Fruit fly (Drosophila melanogaster) whole organism, prepupa: ENCODE measurements around the gene CG33172.

Experiments
- Blimp-1 ChIP-seq: fragments of 200-800 bp; sonication (Bioruptor generic); optimal IDR thresholded peaks from 3 replicates; lab custom pipeline; 2017; ENCODE audit warnings: missing biosample characterization, missing genetic modification characterization, mild to moderate bottlenecking, moderate library complexity, missing genetic modification reagents
- CG10669 ChIP-seq: fragments of 200-800 bp; sonication (Bioruptor generic); optimal IDR thresholded peaks from 3 replicates; lab custom pipeline; 2018; ENCODE audit warnings: missing biosample characterization, mild to moderate bottlenecking, missing genetic modification characterization, moderate library complexity
- CG15336 ChIP-seq: fragments of 200-800 bp; sonication (Bioruptor generic); IDR thresholded peaks from 2 replicates; pipeline ENCODE4 v1.3.6; 2022; ENCODE audit warnings: missing biosample characterization, missing genetic modification characterization
- CG16779 ChIP-seq: fragments of 200-800 bp; sonication (Bioruptor generic); optimal IDR thresholded peaks from 3 replicates; lab custom pipeline; 2017; ENCODE audit warnings: missing biosample characterization, mild to moderate bottlenecking, missing genetic modification characterization
- CG3032 ChIP-seq: fragments of 200-800 bp; optimal IDR thresholded peaks from 2 replicates; lab custom pipeline; 2019; ENCODE audit warnings: missing biosample characterization, mild to moderate bottlenecking, missing genetic modification characterization, moderate library complexity
- CG31627 ChIP-seq: fragments of 200-800 bp; sonication (Bioruptor generic); optimal IDR thresholded peaks from 3 replicates; lab custom pipeline; 2016; ENCODE audit warnings: missing biosample characterization, missing genetic modification characterization
- CG32006 ChIP-seq: fragments of 200-800 bp; sonication (Bioruptor generic); optimal IDR thresholded peaks from 3 replicates; lab custom pipeline; 2017; ENCODE audit warnings: missing biosample characterization, mild to moderate bottlenecking, missing genetic modification characterization
- CG34406 ChIP-seq: fragments of 200-800 bp; sonication (Bioruptor generic); optimal IDR thresholded peaks from 3 replicates; lab custom pipeline; 2016; ENCODE audit warnings: missing biosample characterization, missing genetic modification characterization
- CG3919 ChIP-seq: fragments of 200-800 bp; sonication (Bioruptor generic); optimal IDR thresholded peaks from 3 replicates; lab custom pipeline; 2016; ENCODE audit warnings: missing biosample characterization, missing genetic modification characterization
- CG6163 ChIP-seq: fragments of 200-800 bp; sonication (Bioruptor generic); IDR thresholded peaks from 3 replicates; pipeline ENCODE4 v1.3.6; 2022; ENCODE audit warnings: missing biosample characterization, missing genetic modification characterization
- CG6792 ChIP-seq: fragments of 200-800 bp; sonication (Bioruptor generic); optimal IDR thresholded peaks from 3 replicates; lab custom pipeline; 2016; ENCODE audit warnings: missing biosample characterization, missing genetic modification characterization
- CG6808 ChIP-seq: fragments of 200-800 bp; sonication (Bioruptor generic); optimal IDR thresholded peaks from 3 replicates; lab custom pipeline; 2017; ENCODE audit warnings: missing biosample characterization, missing genetic modification characterization, mild to moderate bottlenecking, moderate library complexity, missing genetic modification reagents
- CG7368 ChIP-seq: fragments of 200-800 bp; sonication (Bioruptor generic); optimal IDR thresholded peaks from 3 replicates; lab custom pipeline; 2016; ENCODE audit warnings: missing biosample characterization, missing genetic modification characterization
- CG8119 ChIP-seq: fragments of 200-800 bp; sonication (Bioruptor generic); IDR thresholded peaks from 3 replicates; pipeline ENCODE4 v1.3.6; 2022; ENCODE audit warnings: missing biosample characterization, missing genetic modification characterization
- CG8319 ChIP-seq: fragments of 200-800 bp; sonication (Bioruptor generic); optimal IDR thresholded peaks from 3 replicates; lab custom pipeline; 2016; ENCODE audit warnings: missing biosample characterization, missing genetic modification characterization
- CG8632 ChIP-seq: fragments of 200-800 bp; sonication (Bioruptor generic); optimal IDR thresholded peaks from 3 replicates; lab custom pipeline; 2016; ENCODE audit warnings: missing biosample characterization, missing genetic modification characterization
- Eip78C ChIP-seq: fragments of 200-800 bp; sonication (Bioruptor generic); peaks from one replicate; lab custom pipeline; 2016; ENCODE audit warnings: missing biosample characterization, missing genetic modification characterization
- Eip93F ChIP-seq: fragments of 200-800 bp; sonication (Bioruptor generic); optimal IDR thresholded peaks from 2 replicates; lab custom pipeline; 2016; ENCODE audit warnings: missing biosample characterization, mild to moderate bottlenecking, missing genetic modification characterization
- Ets96B ChIP-seq: fragments of 200-800 bp; optimal IDR thresholded peaks from 2 replicates; lab custom pipeline; 2019; ENCODE audit warnings: missing biosample characterization, mild to moderate bottlenecking, missing genetic modification characterization, moderate library complexity
- Hr38 ChIP-seq: sonication (Bioruptor generic); optimal IDR thresholded peaks from 2 replicates; lab custom pipeline; 2016; ENCODE audit warnings: missing biosample characterization, missing genetic modification characterization
- Hr39 ChIP-seq: fragments of 200-800 bp; sonication (Bioruptor generic); optimal IDR thresholded peaks from 2 replicates; lab custom pipeline; 2016; ENCODE audit warnings: missing biosample characterization, missing genetic modification characterization
- Lpt ChIP-seq: fragments of 200-800 bp; sonication (Bioruptor generic); optimal IDR thresholded peaks from 3 replicates; lab custom pipeline; 2016; ENCODE audit warnings: missing biosample characterization, missing genetic modification characterization
- OdsH ChIP-seq: fragments of 200-800 bp; sonication (Bioruptor generic); optimal IDR thresholded peaks from 3 replicates; lab custom pipeline; 2016; ENCODE audit warnings: missing biosample characterization, missing genetic modification characterization
- Smox ChIP-seq: fragments of 200-800 bp; sonication (Bioruptor generic); optimal IDR thresholded peaks from 3 replicates; lab custom pipeline; 2016; ENCODE audit warnings: missing biosample characterization, missing genetic modification characterization
- Sox15 ChIP-seq: fragments of 200-800 bp; sonication (Bioruptor generic); optimal IDR thresholded peaks from 3 replicates; lab custom pipeline; 2016; ENCODE audit warnings: missing biosample characterization, missing genetic modification characterization
- achi ChIP-seq: fragments of 200-800 bp; sonication (Bioruptor generic); optimal IDR thresholded peaks from 3 replicates; lab custom pipeline; 2016; ENCODE audit warnings: missing biosample characterization, missing genetic modification characterization
- acj6 ChIP-seq: fragments of 200-800 bp; sonication (Bioruptor generic); optimal IDR thresholded peaks from 3 replicates; lab custom pipeline; 2016; ENCODE audit warnings: missing biosample characterization, missing genetic modification characterization
- cyc ChIP-seq: fragments of 200-800 bp; sonication (Bioruptor generic); optimal IDR thresholded peaks from 3 replicates; lab custom pipeline; 2016; ENCODE audit warnings: missing biosample characterization, missing genetic modification characterization
- dsx ChIP-seq: fragments of 200-800 bp; optimal IDR thresholded peaks from 3 replicates; lab custom pipeline; 2019; ENCODE audit warnings: missing biosample characterization, mild to moderate bottlenecking, missing genetic modification characterization, moderate library complexity; ENCODE audit not compliant: poor library complexity, severe bottlenecking
- esn ChIP-seq: fragments of 200-800 bp; sonication (Bioruptor generic); optimal IDR thresholded peaks from 2 replicates; lab custom pipeline; 2016; ENCODE audit warnings: missing biosample characterization, mild to moderate bottlenecking, missing genetic modification characterization, moderate library complexity
- fd85E ChIP-seq: fragments of 200-800 bp; sonication (Bioruptor generic); optimal IDR thresholded peaks from 3 replicates; lab custom pipeline; 2016; ENCODE audit warnings: missing biosample characterization, missing genetic modification characterization
- fkh ChIP-seq: fragments of 200-800 bp; sonication (Bioruptor generic); optimal IDR thresholded peaks from 3 replicates; lab custom pipeline; 2017; ENCODE audit warnings: missing biosample characterization, mild to moderate bottlenecking, missing genetic modification characterization, moderate library complexity
- lz ChIP-seq: fragments of 200-800 bp; sonication (Bioruptor generic); optimal IDR thresholded peaks from 3 replicates; lab custom pipeline; 2016; ENCODE audit warnings: missing biosample characterization, missing genetic modification characterization
- net ChIP-seq: fragments of 200-800 bp; sonication (Bioruptor generic); optimal IDR thresholded peaks from 3 replicates; lab custom pipeline; 2016; ENCODE audit warnings: missing biosample characterization, missing genetic modification characterization
- pdm3 ChIP-seq: fragments of 200-800 bp; sonication (Bioruptor generic); optimal IDR thresholded peaks from 3 replicates; lab custom pipeline; 2016; ENCODE audit warnings: missing biosample characterization, missing genetic modification characterization
- spab ChIP-seq: fragments of 200-800 bp; sonication (Bioruptor generic); optimal IDR thresholded peaks from 2 replicates; lab custom pipeline; 2017; ENCODE audit warnings: missing biosample characterization, mild to moderate bottlenecking, missing genetic modification characterization, missing genetic modification reagents
- ss ChIP-seq, 2 experiments: fragments of 200-800 bp; sonication (Bioruptor generic); optimal IDR thresholded peaks; 2 replicates in 1 of 2; 3 replicates in 1 of 2; lab custom pipeline; 2017 to 2018; ENCODE audit warnings: mild to moderate bottlenecking in 2 of 2, missing biosample characterization in 2 of 2, missing genetic modification characterization in 2 of 2, moderate library complexity in 1 of 2
- svp ChIP-seq: fragments of 200-800 bp; sonication (Bioruptor generic); peaks from one replicate; lab custom pipeline; 2016; ENCODE audit warnings: missing biosample characterization, missing genetic modification characterization
- topi ChIP-seq: fragments of 200-800 bp; sonication (Bioruptor generic); optimal IDR thresholded peaks from 3 replicates; lab custom pipeline; 2016; ENCODE audit warnings: missing biosample characterization, missing genetic modification characterization
- vri ChIP-seq: fragments of 200-800 bp; sonication (Bioruptor generic); optimal IDR thresholded peaks from 3 replicates; lab custom pipeline; 2016; ENCODE audit warnings: missing biosample characterization, mild to moderate bottlenecking, missing genetic modification characterization

CG33172 gene

dm6 chrX:15762723-15763122 is 6.7 kb upstream of the CG33172 start, which contains the start of gene Polr3A:
Gene Polr3A, plus strand, starts transcription at chrX:15762956.
- TF ChIP-seq CG10669 (GFP tag; lab: Kevin White, UChicago) (no peak), svp (GFP tag; lab: Kevin White, UChicago) (no peak), Blimp-1 (GFP tag; lab: Kevin White, UChicago) (no peak), CG6792 (no peak), dsx (no peak)
- TF ChIP-seq, all 60 proteins: peak for 0

- TF ChIP-seq CG3032 (tag; lab: Kevin White, UChicago) (no peak), Eip93F (GFP tag; lab: Kevin White, UChicago) (no peak), net (no peak), Eip78C (GFP tag; lab: Kevin White, UChicago) (no peak), Lpt (GFP tag; lab: Kevin White, UChicago) (no peak), lz (GFP tag; lab: Kevin White, UChicago) (no peak), CG16779 (tag; lab: Kevin White, UChicago) (no peak), topi (GFP tag; lab: Kevin White, UChicago) (no peak), spab (no peak), dsx (no peak)
Observed at dm6 chrX:15766395-15766866, 3.0 kb upstream of the CG33172 start, which contains the start of gene CG8952. Gene CG8952, minus strand, starts transcription at chrX:15766445.

- TF ChIP-seq CG8632 (GFP tag; lab: Kevin White, UChicago) (no peak), achi (no peak), Sox15 (GFP tag; lab: Kevin White, UChicago) (no peak), CG34406 (GFP tag; lab: Kevin White, UChicago) (no peak), pdm3 (GFP tag; lab: Kevin White, UChicago) (no peak), CG6163 (GFP tag; lab: Robert Waterston, UW) (no peak), CG31627 (no peak), Ets96B (no peak), CG32006 (GFP tag; lab: Kevin White, UChicago) (no peak), svp (GFP tag; lab: Kevin White, UChicago) (no peak), CG8119 (no peak), CG7368 (GFP tag; lab: Kevin White, UChicago) (no peak), esn (GFP tag; lab: Kevin White, UChicago) (no peak), CG16779 (tag; lab: Kevin White, UChicago) (no peak)
Observed at dm6 chrX:15772663-15773062, 3.2 kb downstream of the CG33172 start, which contains the start of gene CG43672. Gene CG43672, plus strand, starts transcription at chrX:15772963.

- TF ChIP-seq Blimp-1 (GFP tag; lab: Kevin White, UChicago) (no peak), svp (GFP tag; lab: Kevin White, UChicago) (no peak), Eip78C (GFP tag; lab: Kevin White, UChicago) (no peak), CG3032 (tag; lab: Kevin White, UChicago) (no peak), acj6 (no peak), CG8319 (GFP tag; lab: Kevin White, UChicago) (no peak), Lpt (GFP tag; lab: Kevin White, UChicago) (no peak), cyc (GFP tag; lab: Kevin White, UChicago) (no peak), CG15336 (GFP tag; lab: Robert Waterston, UW) (no peak), ss (GFP tag; optimal IDR thresholded peaks at IDR 0.05; lab: Kevin White, UChicago) (no peak), CG3919 (GFP tag; lab: Kevin White, UChicago) (no peak), CG8119 (no peak), fd85E (no peak), Hr38 (GFP tag; lab: Kevin White, UChicago) (no peak), OdsH (GFP tag; lab: Kevin White, UChicago) (no peak), Hr39 (no peak), CG6808 (GFP tag; lab: Kevin White, UChicago) (no peak), fkh (GFP tag; lab: Kevin White, UChicago) (no peak), vri (GFP tag; lab: Kevin White, UChicago) (no peak), Smox (no peak)
- TF ChIP-seq, all 60 proteins: peak for 0
Observed at dm6 chrX:15778846-15779245, 9.4 kb downstream of the CG33172 start, which contains the start of gene CG43673. Gene CG43673, plus strand, starts transcription at chrX:15779146.
